Worm (Caenorhabditis elegans): ENCODE measurements around the gene chtb-3.

- no peak for TF ChIP-seq snpc-4 (tag; optimal IDR thresholded peaks at IDR 0.05)
- TF ChIP-seq F49E8.2 (tag; optimal IDR thresholded peaks at IDR 0.05; ENCODE audit: borderline replicate concordance), result no peak
- no peak for TF ChIP-seq dve-1 (tag; optimal IDR thresholded peaks at IDR 0.05; ENCODE audit: insufficient read depth)
- no peak for TF ChIP-seq lin-39 (tag; optimal IDR thresholded peaks at IDR 0.05)
- TF ChIP-seq ZK546.5 (tag; optimal IDR thresholded peaks at IDR 0.05), result no peak
- no peak for TF ChIP-seq lin-29 (GFP tag; IDR thresholded peaks at IDR 0.05)
These were observed 6.6 kb upstream of the chtb-3 start, which contains the start of gene col-168 for ce11 chrX:6326088-6326487.
